Fruit fly (Drosophila melanogaster): Measurements from ENCODE around the gene slx1.

slx1 gene

DNA sequence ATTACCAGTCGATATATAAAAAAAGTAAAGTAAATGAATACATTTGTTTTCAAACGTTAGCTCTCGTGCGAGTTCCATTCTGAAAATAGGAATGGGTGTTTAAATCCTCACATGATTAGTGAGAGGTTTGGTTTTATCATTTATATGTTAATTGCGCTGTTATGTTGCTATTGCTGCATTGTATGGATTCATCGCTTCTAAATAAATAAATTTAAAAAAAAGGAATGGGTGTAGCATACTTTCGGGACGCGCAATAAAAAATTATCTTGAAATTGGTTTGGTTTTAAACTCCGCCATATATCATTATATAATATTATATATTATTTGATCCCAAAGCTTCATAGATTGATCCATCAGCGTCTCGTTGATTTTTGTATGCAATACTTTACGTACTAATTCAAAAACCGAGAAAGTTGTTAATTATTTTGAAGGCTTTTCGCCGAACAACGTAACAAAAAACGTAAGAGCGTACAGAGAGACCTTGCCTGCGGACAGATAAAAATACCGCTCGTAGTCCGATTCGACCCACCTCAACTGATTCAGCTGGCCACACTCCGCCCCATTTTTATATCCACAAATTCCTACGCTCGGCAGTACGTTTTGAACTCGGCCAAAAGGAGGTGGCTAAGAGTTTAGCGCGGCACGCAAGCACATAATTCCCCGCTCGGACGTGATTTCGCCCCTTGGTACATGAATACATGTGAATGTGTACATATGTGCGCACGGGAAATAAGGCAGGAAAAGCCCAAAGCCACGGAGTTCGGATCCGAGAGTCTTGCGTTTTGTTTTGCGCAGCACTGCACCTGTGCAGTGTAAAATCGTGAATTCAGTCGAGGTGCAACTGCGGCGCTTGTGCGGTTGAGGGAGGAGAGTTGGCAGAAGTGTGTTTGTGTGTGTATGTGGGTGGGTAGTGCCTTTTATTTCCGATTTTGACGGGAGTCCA, 17.5 kb downstream of the slx1 start, which contains the start of gene smash (continued):
- TF ChIP-seq Deaf1 (tag; optimal IDR thresholded peaks at IDR 0.05): peak; percentile 83
- peak; percentile 10 for TF ChIP-seq CG15011 (GFP tag; optimal IDR thresholded peaks at IDR 0.05)
- peak; percentile 35 for TF ChIP-seq Side (GFP tag; optimal IDR thresholded peaks at IDR 0.05)
- peak; percentile 20; the same call in 1 of the 3 replicates for TF ChIP-seq row (GFP tag; IDR thresholded peaks at IDR 0.05)
- TF ChIP-seq GATAe (GFP tag; conservative IDR thresholded peaks at IDR 0.05): no peak
- TF ChIP-seq sens-2 (GFP tag; IDR thresholded peaks at IDR 0.05): peak; percentile 48
- TF ChIP-seq pb (GFP tag; optimal IDR thresholded peaks at IDR 0.05): peak; percentile 43
- peak; percentile 46; the same call in 1 of the 4 replicates for TF ChIP-seq Gug (GFP tag; IDR thresholded peaks at IDR 0.05)
- no peak for TF ChIP-seq h (optimal IDR thresholded peaks at IDR 0.05)
- peak; percentile 48; the same call in 1 of the 2 replicates for TF ChIP-seq Drgx (GFP tag; IDR thresholded peaks at IDR 0.05)
- no peak for TF ChIP-seq CG5180 (GFP tag; optimal IDR thresholded peaks at IDR 0.05)
- no peak for TF ChIP-seq HLH54F (GFP tag; optimal IDR thresholded peaks at IDR 0.05)
- peak; percentile 39 for TF ChIP-seq CG14710 (tag; optimal IDR thresholded peaks at IDR 0.05)
- no peak; the same call in 1 of the 2 replicates for TF ChIP-seq Nf-YA (GFP tag; IDR thresholded peaks at IDR 0.05)
- TF ChIP-seq rib (GFP tag; IDR thresholded peaks at IDR 0.05): peak; percentile 59; the same call in 1 of the 2 replicates
- no peak for TF ChIP-seq CG12942 (GFP tag; optimal IDR thresholded peaks at IDR 0.05)
- TF ChIP-seq CG9797 (GFP tag; optimal IDR thresholded peaks at IDR 0.05): peak; percentile 95
- no peak for TF ChIP-seq tup (GFP tag; optimal IDR thresholded peaks at IDR 0.05)
- no peak for TF ChIP-seq HmgZ (tag; optimal IDR thresholded peaks at IDR 0.05)
- TF ChIP-seq NFAT (GFP tag; IDR thresholded peaks at IDR 0.05): peak; percentile 76
- TF ChIP-seq vnd (GFP tag; IDR thresholded peaks at IDR 0.05; ENCODE audit: partially characterized antibody): no peak
- TF ChIP-seq CG8290 (GFP tag; optimal IDR thresholded peaks at IDR 0.05): peak; percentile 92
- TF ChIP-seq CG8290 (tag; optimal IDR thresholded peaks at IDR 0.05): peak; percentile 54 to 94
- no peak for TF ChIP-seq cas (GFP tag; IDR thresholded peaks at IDR 0.05)
- peak; percentile 10 for TF ChIP-seq Max (GFP tag; optimal IDR thresholded peaks at IDR 0.05)
- no peak for TF ChIP-seq CG2202 (tag; optimal IDR thresholded peaks at IDR 0.05)
- no peak for TF ChIP-seq CG18619 (GFP tag; optimal IDR thresholded peaks at IDR 0.05)
- no peak for TF ChIP-seq lov (optimal IDR thresholded peaks at IDR 0.05)
- peak; percentile 49; the same call in 1 of the 3 replicates for TF ChIP-seq lov (GFP tag; IDR thresholded peaks at IDR 0.05)
- peak; percentile 26 for TF ChIP-seq YL-1 (GFP tag; optimal IDR thresholded peaks at IDR 0.05)
- TF ChIP-seq CG2712 (tag; optimal IDR thresholded peaks at IDR 0.05): peak; percentile 14
- TF ChIP-seq Stat92E (GFP tag; optimal IDR thresholded peaks at IDR 0.05): no peak
- TF ChIP-seq danr (GFP tag; IDR thresholded peaks at IDR 0.05): no peak
- TF ChIP-seq run (tag; optimal IDR thresholded peaks at IDR 0.05): no peak
- peak; percentile 100 for TF ChIP-seq Jarid2 (GFP tag; optimal IDR thresholded peaks at IDR 0.05)
- no peak for TF ChIP-seq CG17568 (GFP tag; optimal IDR thresholded peaks at IDR 0.05)
- peak; percentile 3 for TF ChIP-seq ab (GFP tag; optimal IDR thresholded peaks at IDR 0.05)
- no peak for TF ChIP-seq Asciz (GFP tag; optimal IDR thresholded peaks at IDR 0.05)
- TF ChIP-seq CrebB (tag; optimal IDR thresholded peaks at IDR 0.05): peak; percentile 37
- TF ChIP-seq CG11560 (tag; IDR thresholded peaks at IDR 0.05): no peak
- peak; percentile 67 for TF ChIP-seq ftz-f1 (GFP tag; optimal IDR thresholded peaks at IDR 0.05)
- 0 out of 4 replicates have a peak, but pooled peaks have one; percentile 34 for TF ChIP-seq Dll (GFP tag; IDR thresholded peaks at IDR 0.05; ENCODE audit: partially characterized antibody)
- TF ChIP-seq salm (tag; optimal IDR thresholded peaks at IDR 0.05): peak; percentile 38
- no peak for TF ChIP-seq bab2 (GFP tag; optimal IDR thresholded peaks at IDR 0.05)
- no peak for TF ChIP-seq CG3726 (GFP tag; IDR thresholded peaks at IDR 0.05)
- no peak for TF ChIP-seq Dip2 (GFP tag; IDR thresholded peaks at IDR 0.05)
- peak; percentile 71 for TF ChIP-seq CG7987 (GFP tag; optimal IDR thresholded peaks at IDR 0.05)
- peak; percentile 25 for TF ChIP-seq CG3163 (GFP tag; optimal IDR thresholded peaks at IDR 0.05)
- peak; percentile 3 for TF ChIP-seq MTF-1 (GFP tag; optimal IDR thresholded peaks at IDR 0.05; ENCODE audit: borderline replicate concordance)
